Fruit fly (Drosophila melanogaster): ENCODE results near the gene fuss.

- TF ChIP-seq Sin3A (optimal IDR thresholded peaks at IDR 0.05), result no peak
- TF ChIP-seq psq (optimal IDR thresholded peaks at IDR 0.05), result no peak
- TF ChIP-seq ttk (optimal IDR thresholded peaks at IDR 0.05), result no peak
- TF ChIP-seq h (optimal IDR thresholded peaks at IDR 0.05), result no peak
- no peak for TF ChIP-seq Myc (optimal IDR thresholded peaks at IDR 0.05)
- TF ChIP-seq insv (optimal IDR thresholded peaks at IDR 0.05), result no peak
Measured at dm6 chr4:961045-961576, 17.2 kb downstream of the fuss start.

Data from Kc167 (cell line).